Worm (Caenorhabditis elegans) whole organism, mixed stage, embryonic: ENCODE results near the gene hecw-1.
A peak's percentile ranks its signal among the peaks of the same experiment; 100 is the strongest.

Source experiments
- M03D4.4 ChIP-seq: sonication (generic microtip); optimal IDR thresholded peaks from 2 replicates; lab custom pipeline; 2017; ENCODE audit warnings: mild to moderate bottlenecking, missing genetic modification characterization, missing compliant biosample characterization
- bed-3 ChIP-seq: fragments of 200-800 bp; sonication (Bioruptor generic); optimal IDR thresholded peaks from 3 replicates; lab custom pipeline; 2018; ENCODE audit warnings: mild to moderate bottlenecking, missing genetic modification characterization, moderate library complexity, missing compliant biosample characterization
- blmp-1 ChIP-seq: fragments of 150-350 bp; optimal IDR thresholded peaks from 2 replicates; lab custom pipeline; 2014; ENCODE audit warnings: missing biosample characterization, missing genetic modification characterization
- ceh-43 ChIP-seq: fragments of 200-800 bp; sonication (Bioruptor generic); optimal IDR thresholded peaks from 2 replicates; lab custom pipeline; 2018; ENCODE audit warnings: mild to moderate bottlenecking, missing genetic modification characterization, moderate library complexity, missing compliant biosample characterization
- cnd-1 ChIP-seq: fragments of 200-800 bp; sonication (Bioruptor generic); optimal IDR thresholded peaks from 2 replicates; lab custom pipeline; 2018; ENCODE audit warnings: mild to moderate bottlenecking, missing genetic modification characterization, missing compliant biosample characterization
- elt-1 ChIP-seq: sonication (generic microtip); optimal IDR thresholded peaks from 2 replicates; lab custom pipeline; 2017; ENCODE audit warnings: missing genetic modification characterization, mild to moderate bottlenecking, missing compliant biosample characterization, antibody characterized with exemption, moderate library complexity, borderline replicate concordance; ENCODE audit not compliant: insufficient read depth
- elt-3 ChIP-seq: fragments of 150-350 bp; optimal IDR thresholded peaks from 2 replicates; lab custom pipeline; 2014; ENCODE audit warnings: missing biosample characterization, missing genetic modification characterization
- flh-1 ChIP-seq: fragments of 200-800 bp; sonication (Bioruptor generic); optimal IDR thresholded peaks from 2 replicates; lab custom pipeline; 2018; ENCODE audit warnings: mild to moderate bottlenecking, missing genetic modification characterization, moderate library complexity, missing compliant biosample characterization
- ham-2 ChIP-seq: fragments of 200-800 bp; sonication (Bioruptor generic); optimal IDR thresholded peaks from 2 replicates; lab custom pipeline; 2018; ENCODE audit warnings: mild to moderate bottlenecking, missing genetic modification characterization, missing compliant biosample characterization
- lin-13 ChIP-seq: fragments of 150-350 bp; optimal IDR thresholded peaks from 2 replicates; lab custom pipeline; 2014; ENCODE audit warnings: missing biosample characterization, missing genetic modification characterization
- lin-32 ChIP-seq: fragments of 200-800 bp; sonication (Bioruptor generic); optimal IDR thresholded peaks from 2 replicates; lab custom pipeline; 2018; ENCODE audit warnings: mild to moderate bottlenecking, missing genetic modification characterization, missing compliant biosample characterization
- lsy-2 ChIP-seq: fragments of 150-350 bp; optimal IDR thresholded peaks from 2 replicates; lab custom pipeline; 2014; ENCODE audit warnings: missing biosample characterization, missing genetic modification characterization
- mab-5 ChIP-seq: fragments of 150-350 bp; optimal IDR thresholded peaks from 2 replicates; lab custom pipeline; 2014; ENCODE audit warnings: missing biosample characterization, missing genetic modification characterization
- mep-1 ChIP-seq: fragments of 150-350 bp; optimal IDR thresholded peaks from 2 replicates; lab custom pipeline; 2017; ENCODE audit warnings: missing biosample characterization, missing genetic modification reagents, missing genetic modification characterization, inconsistent platforms
- nhr-12 ChIP-seq: fragments of 150-350 bp; optimal IDR thresholded peaks from 2 replicates; lab custom pipeline; 2014; ENCODE audit warnings: missing biosample characterization, missing genetic modification characterization
- nhr-2 ChIP-seq: fragments of 150-350 bp; optimal IDR thresholded peaks from 2 replicates; lab custom pipeline; 2014; ENCODE audit warnings: missing biosample characterization, missing genetic modification characterization
- nhr-28 ChIP-seq: fragments of 150-350 bp; optimal IDR thresholded peaks from 2 replicates; lab custom pipeline; 2014; ENCODE audit warnings: missing biosample characterization, missing genetic modification characterization
- nhr-76 ChIP-seq: sonication (generic microtip); optimal IDR thresholded peaks from 2 replicates; lab custom pipeline; 2017; ENCODE audit warnings: missing biosample characterization, missing genetic modification characterization
- pha-4 ChIP-seq: fragments of 150-350 bp; optimal IDR thresholded peaks from 2 replicates; lab custom pipeline; 2018; ENCODE audit warnings: missing biosample characterization, missing genetic modification reagents, missing genetic modification characterization
- sem-2 ChIP-seq: fragments of 200-800 bp; sonication (Bioruptor generic); optimal IDR thresholded peaks from 2 replicates; lab custom pipeline; 2018; ENCODE audit warnings: mild to moderate bottlenecking, missing genetic modification characterization, missing compliant biosample characterization
- snpc-4 ChIP-seq: fragments of 150-350 bp; optimal IDR thresholded peaks from 2 replicates; lab custom pipeline; 2014; ENCODE audit warnings: missing biosample characterization, missing genetic modification characterization
- sptf-1 ChIP-seq: sonication (generic microtip); optimal IDR thresholded peaks from 2 replicates; lab custom pipeline; 2017; ENCODE audit warnings: mild to moderate bottlenecking, missing genetic modification characterization, moderate library complexity, missing compliant biosample characterization
- tbx-8 ChIP-seq: fragments of 200-800 bp; sonication (Bioruptor generic); optimal IDR thresholded peaks from 2 replicates; lab custom pipeline; 2018; ENCODE audit warnings: mild to moderate bottlenecking, missing genetic modification characterization, moderate library complexity, missing compliant biosample characterization
- unc-120 ChIP-seq: sonication (generic microtip); optimal IDR thresholded peaks from 2 replicates; lab custom pipeline; 2017; ENCODE audit warnings: missing genetic modification characterization, missing compliant biosample characterization; ENCODE audit not compliant: poor library complexity, severe bottlenecking
- unc-39 ChIP-seq: fragments of 150-350 bp; optimal IDR thresholded peaks from 2 replicates; lab custom pipeline; 2014; ENCODE audit warnings: missing biosample characterization, missing genetic modification characterization
- unc-62 ChIP-seq: fragments of 150-350 bp; optimal IDR thresholded peaks from 2 replicates; lab custom pipeline; 2014; ENCODE audit warnings: missing biosample characterization, missing genetic modification reagents, missing genetic modification characterization
- zip-8 ChIP-seq: fragments of 150-350 bp; optimal IDR thresholded peaks from 2 replicates; lab custom pipeline; 2014; ENCODE audit warnings: missing biosample characterization, missing genetic modification characterization
- ztf-11 ChIP-seq: fragments of 150-350 bp; optimal IDR thresholded peaks from 2 replicates; lab custom pipeline; 2014; ENCODE audit warnings: missing biosample characterization, missing genetic modification characterization

Gene hecw-1

DNA sequence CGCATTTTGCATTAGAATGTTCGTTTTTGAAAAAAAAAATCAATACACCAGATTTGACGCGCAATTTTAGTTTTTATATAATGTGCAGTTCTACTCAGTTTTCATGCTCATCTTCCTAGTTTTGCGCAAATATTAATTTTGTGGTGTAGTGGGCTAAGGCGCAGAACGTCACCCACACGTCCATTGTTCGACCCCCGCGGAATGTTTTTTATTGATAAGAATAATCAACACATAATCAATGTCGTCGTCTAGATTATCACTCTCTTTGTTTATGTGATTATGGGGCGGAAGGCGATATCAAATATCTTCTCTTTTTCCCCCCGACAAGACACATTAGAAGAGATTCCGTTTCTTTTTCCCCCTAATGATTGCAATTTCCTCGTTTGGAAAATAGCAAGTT, 34.0 kb downstream of the hecw-1 start:
- TF ChIP-seq elt-3 (tag; lab: Kevin White, UChicago): peak; percentile 61
- TF ChIP-seq cnd-1 (tag; lab: Kevin White, UChicago): no peak
- TF ChIP-seq, all 35 proteins: peak for 1

DNA sequence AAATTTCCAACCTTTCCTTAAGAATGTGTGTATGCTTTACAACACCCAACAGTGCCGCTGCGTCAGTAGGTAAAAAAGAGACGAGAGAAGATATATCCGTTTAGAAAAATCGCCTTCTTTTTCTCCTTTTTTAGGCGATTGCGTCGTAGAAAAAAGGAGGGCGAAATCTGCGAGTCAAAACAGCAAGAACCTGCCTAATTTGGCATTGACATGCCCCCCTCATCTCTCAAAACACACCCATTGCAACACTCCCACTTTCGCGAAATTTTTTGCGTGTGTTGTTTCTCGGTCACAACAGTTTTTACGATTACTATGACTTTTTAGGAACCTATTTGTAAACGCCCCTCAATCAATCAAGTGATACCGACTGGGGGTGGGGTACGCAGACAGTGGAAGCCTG, 38.1 kb downstream of the hecw-1 start:
- TF ChIP-seq bed-3: no peak
- TF ChIP-seq nhr-12 (tag; lab: Kevin White, UChicago): no peak
- TF ChIP-seq mep-1 (tag; lab: Kevin White, UChicago): no peak
- no peak for TF ChIP-seq pha-4 (tag; lab: Kevin White, UChicago)
- TF ChIP-seq nhr-76 (tag; lab: Kevin White, UChicago): no peak
- TF ChIP-seq flh-1 (GFP tag; lab: Kevin White, UChicago): no peak
- TF ChIP-seq blmp-1 (tag; lab: Kevin White, UChicago): no peak
- TF ChIP-seq unc-39: no peak
- no peak for TF ChIP-seq lin-32 (GFP tag; lab: Kevin White, UChicago)
- TF ChIP-seq mab-5 (tag; lab: Kevin White, UChicago): no peak
- no peak for TF ChIP-seq nhr-28 (tag; lab: Kevin White, UChicago)
- no peak for TF ChIP-seq snpc-4 (tag; lab: Kevin White, UChicago)
- TF ChIP-seq ztf-11: no peak
- no peak for TF ChIP-seq elt-3 (tag; lab: Kevin White, UChicago)
- TF ChIP-seq sem-2 (GFP tag; lab: Kevin White, UChicago): no peak
- TF ChIP-seq tbx-8 (GFP tag; lab: Kevin White, UChicago): no peak
- TF ChIP-seq cnd-1 (tag; lab: Kevin White, UChicago): no peak

DNA sequence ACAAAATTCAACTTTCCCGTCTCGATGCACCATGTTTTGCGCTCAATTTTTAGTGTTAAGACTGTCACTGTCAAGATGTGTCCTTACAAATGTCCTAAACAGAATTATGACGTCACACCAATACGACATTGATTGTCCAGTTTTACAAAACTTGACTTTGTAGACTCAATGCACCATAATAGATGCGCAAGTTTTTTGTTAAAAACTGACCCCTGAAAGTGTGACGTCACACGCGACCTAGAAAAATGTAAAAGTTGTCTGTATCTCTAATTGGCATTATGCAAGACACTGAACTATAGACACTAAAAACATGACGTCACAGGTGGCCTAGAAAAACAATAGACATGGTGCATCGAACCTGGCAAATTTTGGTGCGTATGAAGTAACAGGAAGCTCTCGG, 38.7 kb downstream of the hecw-1 start:
- peak; percentile 90 for TF ChIP-seq zip-8 (tag; lab: Kevin White, UChicago)
- TF ChIP-seq sptf-1 (tag; lab: Kevin White, UChicago): no peak

DNA sequence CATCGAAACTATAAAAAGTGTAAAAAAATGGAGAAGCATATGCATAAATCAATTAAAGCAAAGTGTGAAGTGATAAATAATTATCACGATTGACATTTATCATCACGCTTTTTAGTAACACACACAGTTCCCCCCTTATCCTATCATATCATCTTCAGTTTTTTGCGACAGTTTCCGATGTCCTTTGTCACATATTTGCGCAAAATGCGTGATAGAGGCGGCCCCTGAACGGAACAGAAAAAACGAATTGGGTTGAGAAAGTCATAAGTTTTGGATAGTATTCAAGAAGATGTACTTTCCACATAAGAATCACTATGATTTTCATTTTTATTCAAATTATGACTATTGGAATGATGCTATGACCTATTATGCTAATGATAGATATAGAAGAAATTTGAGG, 40.7 kb downstream of the hecw-1 start:
- TF ChIP-seq sem-2 (GFP tag; lab: Kevin White, UChicago) (no peak), zip-8 (tag; lab: Kevin White, UChicago) (no peak), nhr-2 (tag; lab: Kevin White, UChicago) (no peak), bed-3 (no peak), cnd-1 (tag; lab: Kevin White, UChicago) (no peak), unc-39 (no peak), unc-120 (tag; lab: Kevin White, UChicago) (no peak), M03D4.4 (tag; lab: Kevin White, UChicago) (no peak), elt-3 (tag; lab: Kevin White, UChicago) (no peak), unc-62 (GFP tag; lab: Kevin White, UChicago) (no peak), ceh-43 (no peak), ham-2 (GFP tag; lab: Kevin White, UChicago) (no peak), ztf-11 (no peak), lin-13 (no peak), lsy-2 (tag; lab: Kevin White, UChicago) (no peak), nhr-76 (tag; lab: Kevin White, UChicago) (no peak)

DNA sequence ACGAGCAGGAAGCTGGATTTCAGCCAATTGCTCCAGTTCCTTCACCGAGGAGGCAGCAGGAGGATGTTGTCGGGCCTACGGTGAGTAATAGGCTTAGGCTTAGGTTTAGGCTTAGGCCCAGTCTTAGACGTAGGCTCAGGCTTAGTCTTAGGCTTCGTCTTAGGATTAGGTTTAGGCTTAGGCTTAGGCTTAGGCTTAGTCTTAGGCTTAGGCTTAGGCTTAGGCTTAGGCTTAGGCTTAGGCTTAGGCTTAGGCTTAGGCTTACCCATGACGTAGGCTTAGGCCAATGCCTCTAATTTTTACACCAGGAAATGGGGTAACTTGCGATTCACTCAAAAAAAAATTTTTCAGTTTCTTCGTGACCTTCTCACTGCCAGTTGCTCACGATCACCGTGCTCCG, 43.1 kb downstream of the hecw-1 start:
- TF ChIP-seq ham-2 (GFP tag; lab: Kevin White, UChicago) (peak; percentile 8), ztf-11 (no peak)

DNA sequence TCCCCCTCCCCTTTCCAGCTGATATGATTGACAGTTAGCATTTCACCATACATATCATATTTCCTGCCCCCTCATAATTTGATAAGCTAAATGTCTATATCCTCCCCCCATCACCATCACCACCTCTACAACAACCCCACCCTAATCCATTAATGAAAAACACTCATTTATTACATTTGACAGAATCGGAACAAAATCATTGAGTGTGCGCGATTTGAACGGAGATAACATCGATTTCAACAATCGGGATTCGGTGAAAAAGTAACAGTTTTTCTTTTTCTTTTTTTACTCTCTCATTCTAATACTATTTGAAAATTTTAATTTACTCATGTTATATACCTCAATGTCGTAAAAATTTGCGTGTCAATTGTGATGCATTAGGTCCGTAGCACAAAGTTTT, 43.9 kb downstream of the hecw-1 start:
- TF ChIP-seq unc-39 (no peak), elt-1 (peak; percentile 74), bed-3 (no peak), ceh-43 (no peak)

DNA sequence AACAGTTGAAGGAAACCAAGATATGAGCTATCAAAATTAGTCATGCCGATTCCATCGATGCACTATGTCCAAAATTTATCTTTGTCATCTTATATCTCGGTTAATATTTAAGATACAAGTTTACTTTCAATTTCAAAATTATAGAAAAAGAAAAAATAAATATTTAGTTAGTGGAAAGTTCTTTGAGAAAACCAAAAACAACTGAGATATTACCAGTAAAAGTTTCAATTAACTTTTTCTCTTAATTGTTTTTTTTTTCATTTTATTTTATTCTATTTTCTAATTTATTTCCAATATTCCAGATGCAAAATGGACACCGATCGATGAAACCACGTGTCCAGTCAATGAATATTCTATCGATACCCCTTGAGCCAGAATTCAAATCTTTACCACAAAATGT, 45.2 kb downstream of the hecw-1 start, which contains the start of gene gei-1:
gei-1 (plus strand) TSS at position 301 of the 400 bp plus-strand sequence.
- TF ChIP-seq cnd-1 (tag; lab: Kevin White, UChicago): no peak
- TF ChIP-seq zip-8 (tag; lab: Kevin White, UChicago): no peak
- no peak for TF ChIP-seq flh-1 (GFP tag; lab: Kevin White, UChicago)
- no peak for TF ChIP-seq ztf-11
- no peak for TF ChIP-seq blmp-1 (tag; lab: Kevin White, UChicago)
- TF ChIP-seq sptf-1 (tag; lab: Kevin White, UChicago): no peak
- no peak for TF ChIP-seq ceh-43
